Fruit fly (Drosophila melanogaster): ENCODE data around the gene CG7300.

CG7300 gene

dm6 chr2L:10689221-10690034 is 8.4 kb downstream of the CG7300 start, which contains the start of gene CG7294 (continued):
- no peak for TF ChIP-seq CG1832 (GFP tag; optimal IDR thresholded peaks at IDR 0.05)
- no peak for TF ChIP-seq CG34422 (GFP tag; IDR thresholded peaks at IDR 0.05)
- no peak for TF ChIP-seq dimm (GFP tag; IDR thresholded peaks at IDR 0.05)
- TF ChIP-seq dysf (GFP tag; IDR thresholded peaks at IDR 0.05): no peak
- TF ChIP-seq CG2202 (tag; optimal IDR thresholded peaks at IDR 0.05): no peak
- peak in 1 of 2 experiments; percentile 32 for TF ChIP-seq bsh (GFP tag; optimal IDR thresholded peaks at IDR 0.05)
- TF ChIP-seq CoRest (tag; optimal IDR thresholded peaks at IDR 0.05): peak; percentile 35
- TF ChIP-seq Doc2 (GFP tag; IDR thresholded peaks at IDR 0.05): no peak
- no peak for TF ChIP-seq bab2 (GFP tag; optimal IDR thresholded peaks at IDR 0.05)
- TF ChIP-seq lola (GFP tag; optimal IDR thresholded peaks at IDR 0.05): peak in 1 of 3 experiments; percentile 60
- no peak for TF ChIP-seq fd3F (GFP tag; optimal IDR thresholded peaks at IDR 0.05)
- no peak for TF ChIP-seq Vsx1 (GFP tag; optimal IDR thresholded peaks at IDR 0.05)
- TF ChIP-seq CG14441 (GFP tag; IDR thresholded peaks at IDR 0.05): no peak
- TF ChIP-seq slbo (GFP tag; IDR thresholded peaks at IDR 0.05): no peak
- no peak for TF ChIP-seq Taf1 (GFP tag; IDR thresholded peaks at IDR 0.05)
- TF ChIP-seq Blimp-1 (GFP tag; optimal IDR thresholded peaks at IDR 0.05): peak; percentile 8
- no peak for TF ChIP-seq psq (GFP tag; optimal IDR thresholded peaks at IDR 0.05)
- TF ChIP-seq YL-1 (GFP tag; optimal IDR thresholded peaks at IDR 0.05): no peak
- peak; percentile 13 for TF ChIP-seq CG9727 (GFP tag; optimal IDR thresholded peaks at IDR 0.05)
- no peak for TF ChIP-seq CG8388 (GFP tag; optimal IDR thresholded peaks at IDR 0.05)
- no peak for TF ChIP-seq CG6254 (GFP tag; optimal IDR thresholded peaks at IDR 0.05)
- TF ChIP-seq onecut (GFP tag; IDR thresholded peaks at IDR 0.05): no peak
- peak; percentile 28 for TF ChIP-seq CG7839 (tag; optimal IDR thresholded peaks at IDR 0.05)
- TF ChIP-seq br (optimal IDR thresholded peaks at IDR 0.05): no peak
- TF ChIP-seq CG33557 (GFP tag; optimal IDR thresholded peaks at IDR 0.05): peak; percentile 11
- no peak for TF ChIP-seq gsb (GFP tag; IDR thresholded peaks at IDR 0.05)
- TF ChIP-seq sr (GFP tag; IDR thresholded peaks at IDR 0.05): peak; percentile 72; the same call in 2 of the 3 replicates
- no peak for TF ChIP-seq dm (GFP tag; optimal IDR thresholded peaks at IDR 0.05)
- no peak for TF ChIP-seq CG15696 (tag; optimal IDR thresholded peaks at IDR 0.05)
- no peak for TF ChIP-seq ERR (GFP tag; optimal IDR thresholded peaks at IDR 0.05)
- TF ChIP-seq sd (tag; optimal IDR thresholded peaks at IDR 0.05): peak; percentile 84
- TF ChIP-seq CG8281 (tag; optimal IDR thresholded peaks at IDR 0.05): no peak
- TF ChIP-seq Oli (tag; optimal IDR thresholded peaks at IDR 0.05): peak; percentile 1
- TF ChIP-seq CG10979 (tag; optimal IDR thresholded peaks at IDR 0.05): peak; percentile 54
- TF ChIP-seq wdn (GFP tag; IDR thresholded peaks at IDR 0.05): no peak
- no peak for TF ChIP-seq Sin3A (optimal IDR thresholded peaks at IDR 0.05)
- TF ChIP-seq Spps (tag; optimal IDR thresholded peaks at IDR 0.05): no peak
- TF ChIP-seq CG2678 (tag; optimal IDR thresholded peaks at IDR 0.05): peak; percentile 61
- peak; percentile 67 for TF ChIP-seq gem (tag; optimal IDR thresholded peaks at IDR 0.05)
- no peak for TF ChIP-seq CG2120 (GFP tag; optimal IDR thresholded peaks at IDR 0.05)
- no peak for TF ChIP-seq gcm2 (GFP tag; optimal IDR thresholded peaks at IDR 0.05)
- peak; percentile 8 for TF ChIP-seq abd-A (tag; optimal IDR thresholded peaks at IDR 0.05)
- no peak for TF ChIP-seq MESR4 (GFP tag; optimal IDR thresholded peaks at IDR 0.05)
- TF ChIP-seq CG12391 (tag; optimal IDR thresholded peaks at IDR 0.05): peak; percentile 37
- TF ChIP-seq zfh1 (GFP tag; IDR thresholded peaks at IDR 0.05): no peak
- TF ChIP-seq CG10147 (GFP tag; optimal IDR thresholded peaks at IDR 0.05): no peak
- TF ChIP-seq CG12219 (GFP tag; optimal IDR thresholded peaks at IDR 0.05): no peak
- no peak for TF ChIP-seq CG16815 (GFP tag; optimal IDR thresholded peaks at IDR 0.05)
- TF ChIP-seq Lim3 (GFP tag; IDR thresholded peaks at IDR 0.05): no peak
- no peak for TF ChIP-seq CHES-1-like (GFP tag; optimal IDR thresholded peaks at IDR 0.05)
